Worm (Caenorhabditis elegans) whole organism, early embryonic: ENCODE results near the gene Y34B4A.7.

Experiments used
- aly-1 ChIP-seq: sonication (generic microtip); optimal IDR thresholded peaks from 2 replicates; lab custom pipeline; 2016; ENCODE audit warnings: missing genetic modification characterization, missing compliant biosample characterization
- ama-1 ChIP-seq: fragments of 150-350 bp; optimal IDR thresholded peaks from 2 replicates; lab custom pipeline; 2014
- flt-1 ChIP-seq: fragments of 200-800 bp; sonication (Bioruptor generic); IDR thresholded peaks from 2 replicates; pipeline ENCODE4 v1.3.6; 2022; ENCODE audit warnings: missing genetic modification characterization, missing compliant biosample characterization
- tbx-37 ChIP-seq: fragments of 200-800 bp; sonication (Bioruptor generic); conservative IDR thresholded peaks from 2 replicates; pipeline ENCODE4 v1.3.6; 2022; ENCODE audit warnings: missing genetic modification reagents, missing genetic modification characterization, missing compliant biosample characterization

DNA sequence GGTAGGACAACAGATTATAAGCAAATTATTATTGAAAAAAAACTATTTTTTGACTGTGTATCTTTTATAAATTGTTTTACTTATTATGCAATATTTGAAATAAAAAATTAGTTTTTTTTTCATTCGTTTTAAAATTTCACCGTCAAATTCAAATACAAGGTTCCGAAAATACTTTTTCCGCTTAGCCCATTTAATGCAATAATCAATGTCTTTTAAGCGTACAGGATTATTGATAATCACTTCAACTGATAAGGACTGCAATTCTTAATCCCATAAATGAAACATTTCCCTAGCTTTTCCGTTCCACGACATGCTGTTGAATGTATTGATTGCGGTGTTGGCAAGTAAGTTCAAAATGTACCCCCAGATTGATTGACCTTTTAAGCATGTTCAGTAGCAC, 12.9 kb downstream of the Y34B4A.7 start, which contains the start of gene nspg-12:
- TF ChIP-seq ama-1 (lab: Kevin White, UChicago) (no peak), tbx-37 (GFP tag; lab: Robert Waterston, UW) (no peak), aly-1 (no peak), flt-1 (GFP tag; lab: Robert Waterston, UW) (no peak)
